Worm (Caenorhabditis elegans) whole organism, L1 larva: ENCODE results near the gene wago-4.

Source experiments
- ama-1 ChIP-seq: fragments of 150-350 bp; optimal IDR thresholded peaks from 2 replicates; lab custom pipeline; 2014
- ceh-8 ChIP-seq: fragments of 200-800 bp; sonication (Bioruptor generic); optimal IDR thresholded peaks from 2 replicates; lab custom pipeline; 2018; ENCODE audit warnings: mild to moderate bottlenecking, missing genetic modification characterization, moderate library complexity, missing compliant biosample characterization
- ceh-88 ChIP-seq: fragments of 200-800 bp; sonication (Bioruptor generic); IDR thresholded peaks from 2 replicates; pipeline ENCODE4 v1.3.6; 2022; ENCODE audit warnings: missing genetic modification characterization, missing compliant biosample characterization
- efl-1 ChIP-seq, 4 experiments: fragments of 150-350 bp; optimal IDR thresholded peaks in 3 of 4; peaks in 1 of 4; 1 replicate in 1 of 4; 2 replicates in 3 of 4; lab custom pipeline; 2014; ENCODE audit warnings: missing biosample characterization in 2 of 4, missing genetic modification characterization in 2 of 4, missing genetic modification reagents in 2 of 4
- fkh-10 ChIP-seq: sonication (generic microtip); optimal IDR thresholded peaks from 2 replicates; lab custom pipeline; 2017; ENCODE audit warnings: missing biosample characterization, missing genetic modification reagents, missing genetic modification characterization
- fkh-8 ChIP-seq: sonication (generic microtip); optimal IDR thresholded peaks from 2 replicates; lab custom pipeline; 2016; ENCODE audit warnings: mild to moderate bottlenecking, missing genetic modification characterization, missing compliant biosample characterization
- lin-39 ChIP-seq: fragments of 150-350 bp; optimal IDR thresholded peaks from 2 replicates; lab custom pipeline; 2014; ENCODE audit warnings: missing biosample characterization, missing genetic modification reagents, missing genetic modification characterization
- nhr-11 ChIP-seq: fragments of 150-350 bp; optimal IDR thresholded peaks from 2 replicates; lab custom pipeline; 2014; ENCODE audit warnings: missing biosample characterization, missing genetic modification characterization
- nhr-71 ChIP-seq: sonication (generic microtip); optimal IDR thresholded peaks from 2 replicates; lab custom pipeline; 2016; ENCODE audit warnings: mild to moderate bottlenecking, missing genetic modification characterization, moderate library complexity, missing compliant biosample characterization
- pqm-1 ChIP-seq: sonication (generic microtip); optimal IDR thresholded peaks from 3 replicates; lab custom pipeline; 2017; ENCODE audit warnings: missing biosample characterization, missing genetic modification characterization
- tbx-2 ChIP-seq: sonication (generic microtip); optimal IDR thresholded peaks from 2 replicates; lab custom pipeline; 2016; ENCODE audit warnings: missing genetic modification characterization, missing compliant biosample characterization
- unc-62 ChIP-seq: fragments of 150-350 bp; optimal IDR thresholded peaks from 2 replicates; lab custom pipeline; 2014; ENCODE audit warnings: missing biosample characterization, missing genetic modification reagents, missing genetic modification characterization
- zag-1 ChIP-seq: fragments of 150-350 bp; optimal IDR thresholded peaks from 2 replicates; lab custom pipeline; 2014; ENCODE audit warnings: missing biosample characterization, missing genetic modification characterization
- zip-4 ChIP-seq: fragments of 200-800 bp; sonication (Bioruptor generic); optimal IDR thresholded peaks from 2 replicates; lab custom pipeline; 2018; ENCODE audit warnings: mild to moderate bottlenecking, missing genetic modification characterization, moderate library complexity, missing compliant biosample characterization

DNA sequence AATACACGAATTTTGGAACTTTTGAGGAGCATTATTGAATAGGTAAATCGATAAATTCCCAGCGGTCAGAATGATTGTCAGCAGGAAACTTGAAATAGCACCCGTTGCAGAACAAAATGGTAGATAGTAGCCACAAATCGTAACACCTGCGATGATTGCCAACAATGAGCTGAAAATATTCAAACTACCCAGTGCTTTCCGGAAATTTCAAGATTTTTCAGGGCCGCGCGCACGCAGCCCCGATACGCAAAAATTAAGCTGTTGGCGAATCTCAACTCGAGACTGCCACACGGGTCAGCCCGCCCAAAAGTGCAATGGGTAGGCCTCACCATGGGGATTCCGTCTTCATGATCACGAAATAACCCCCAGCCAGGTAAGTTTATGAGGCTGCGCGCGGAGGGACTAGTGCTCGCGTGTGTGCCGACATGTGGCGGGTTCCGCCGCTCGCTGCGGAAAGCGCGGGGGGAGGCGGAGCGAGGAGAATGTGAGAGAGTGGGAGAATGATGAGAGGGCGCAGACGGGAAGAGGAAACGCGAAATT is 25.3 kb downstream of the wago-4 start:
- peak; percentile 100 for TF ChIP-seq ama-1 (lab: Kevin White, UChicago)
- TF ChIP-seq lin-39 = peak; percentile 91
- peak; percentile 62 for TF ChIP-seq pqm-1 (tag; lab: Kevin White, UChicago)
- peak; percentile 92 for TF ChIP-seq zip-4 (GFP tag; lab: Kevin White, UChicago)
- peak; percentile 94 for TF ChIP-seq tbx-2 (tag; lab: Kevin White, UChicago)
- peak; percentile 95 for TF ChIP-seq ceh-8 (GFP tag; lab: Kevin White, UChicago)
- no peak for TF ChIP-seq unc-62
- TF ChIP-seq nhr-71 (tag; lab: Kevin White, UChicago) = peak; percentile 98
- peak; percentile 89 for TF ChIP-seq ceh-88 (GFP tag; lab: Robert Waterston, UW)
- peak; percentile 81 to 86 for TF ChIP-seq efl-1 (optimal IDR thresholded peaks at IDR 0.05; lab: Kevin White, UChicago)
- TF ChIP-seq efl-1 (GFP tag; optimal IDR thresholded peaks at IDR 0.05 in 1 of 2; lab: Kevin White, UChicago) = peak; percentile 67 to 98
- peak; percentile 95 for TF ChIP-seq fkh-8 (tag; lab: Kevin White, UChicago)
- peak; percentile 70 for TF ChIP-seq nhr-11
- TF ChIP-seq fkh-10 (GFP tag; lab: Kevin White, UChicago) = peak; percentile 70
- no peak for TF ChIP-seq zag-1 (tag; lab: Kevin White, UChicago)
